Fruit fly (Drosophila melanogaster) whole organism, wandering third instar larva: ENCODE measurements around the gene Gr8a.

Source experiments
- CrebA ChIP-seq: fragments of 200-800 bp; sonication (Bioruptor generic); optimal IDR thresholded peaks from 2 replicates; lab custom pipeline; 2016; ENCODE audit warnings: missing biosample characterization, mild to moderate bottlenecking, missing genetic modification characterization, borderline replicate concordance
- HLH106 ChIP-seq: fragments of 200-800 bp; optimal IDR thresholded peaks from 3 replicates; lab custom pipeline; 2019; ENCODE audit warnings: missing biosample characterization, mild to moderate bottlenecking, missing genetic modification characterization, moderate library complexity
- Hr78 ChIP-seq: fragments of >200 bp; optimal IDR thresholded peaks from 2 replicates; lab custom pipeline; 2017; ENCODE audit warnings: missing biosample characterization, missing genetic modification characterization
- Hr83 ChIP-seq: fragments of 200-300 bp; sonication (Bioruptor generic); optimal IDR thresholded peaks from 2 replicates; lab custom pipeline; 2016; ENCODE audit warnings: missing biosample characterization, mild to moderate bottlenecking, missing genetic modification characterization, moderate library complexity; ENCODE audit not compliant: poor library complexity, severe bottlenecking
- Jra ChIP-seq: sonication (Bioruptor generic); optimal IDR thresholded peaks from 2 replicates; lab custom pipeline; 2016; ENCODE audit warnings: missing biosample characterization, missing genetic modification characterization
- Mio ChIP-seq: sonication (Bioruptor generic); optimal IDR thresholded peaks from 2 replicates; lab custom pipeline; 2016; ENCODE audit warnings: missing biosample characterization, missing genetic modification characterization
- Myc ChIP-seq: fragments of >200 bp; optimal IDR thresholded peaks from 2 replicates; lab custom pipeline; 2017
- N ChIP-seq: fragments of >200 bp; optimal IDR thresholded peaks from 2 replicates; lab custom pipeline; 2018; ENCODE audit warnings: missing biosample characterization, missing external identifiers, missing genetic modification characterization
- OdsH ChIP-seq: fragments of 200-800 bp; sonication (Bioruptor generic); optimal IDR thresholded peaks from 2 replicates; lab custom pipeline; 2016; ENCODE audit warnings: missing biosample characterization, mild to moderate bottlenecking, missing genetic modification characterization
- Rel ChIP-seq, 2 experiments: fragments of 200-800 bp; sonication (Bioruptor generic) in 1 of 2; optimal IDR thresholded peaks; 2 replicates in 1 of 2; 3 replicates in 1 of 2; lab custom pipeline; 2016 to 2019; ENCODE audit warnings: mild to moderate bottlenecking in 2 of 2, missing biosample characterization in 2 of 2, missing genetic modification characterization in 2 of 2, moderate library complexity in 1 of 2
- Sp1 ChIP-seq: fragments of 200-800 bp; sonication (Bioruptor generic); optimal IDR thresholded peaks from 3 replicates; lab custom pipeline; 2019; ENCODE audit warnings: missing biosample characterization, mild to moderate bottlenecking, missing genetic modification characterization, moderate library complexity
- Vsx2 ChIP-seq: fragments of 200-300, 225-300 bp; sonication (Bioruptor generic); optimal IDR thresholded peaks from 2 replicates; lab custom pipeline; 2018; ENCODE audit warnings: missing biosample characterization, missing genetic modification characterization; ENCODE audit not compliant: partially characterized antibody
- br ChIP-seq: fragments of 200-800 bp; sonication (Bioruptor generic); optimal IDR thresholded peaks from 2 replicates; lab custom pipeline; 2016; ENCODE audit warnings: missing biosample characterization, missing genetic modification characterization
- brk ChIP-seq: fragments of 200-800 bp; sonication (Bioruptor generic); optimal IDR thresholded peaks from 2 replicates; lab custom pipeline; 2016; ENCODE audit warnings: missing biosample characterization, mild to moderate bottlenecking, missing genetic modification characterization
- dmrt93B ChIP-seq: fragments of 200-800 bp; sonication (Bioruptor generic); optimal IDR thresholded peaks from 2 replicates; lab custom pipeline; 2018; ENCODE audit warnings: missing biosample characterization, mild to moderate bottlenecking, missing genetic modification characterization
- dsf ChIP-seq: sonication (Bioruptor generic); optimal IDR thresholded peaks from 2 replicates; lab custom pipeline; 2016; ENCODE audit warnings: missing biosample characterization, missing genetic modification characterization, borderline replicate concordance
- ey ChIP-seq: fragments of 200-800 bp; sonication (Bioruptor generic); optimal IDR thresholded peaks from 2 replicates; lab custom pipeline; 2016; ENCODE audit warnings: missing biosample characterization, missing genetic modification characterization
- foxo ChIP-seq, 2 experiments: fragments of 200-800 bp; sonication (Bioruptor generic); optimal IDR thresholded peaks; 2 replicates in 1 of 2; 3 replicates in 1 of 2; lab custom pipeline; 2016 to 2017; ENCODE audit warnings: missing biosample characterization in 2 of 2, missing genetic modification characterization in 2 of 2
- fru ChIP-seq: fragments of 200-800 bp; sonication (Bioruptor generic); optimal IDR thresholded peaks from 3 replicates; lab custom pipeline; 2016; ENCODE audit warnings: missing biosample characterization, mild to moderate bottlenecking, missing genetic modification characterization
- h ChIP-seq: fragments of 200-800 bp; sonication (Bioruptor generic); optimal IDR thresholded peaks from 3 replicates; lab custom pipeline; 2016; ENCODE audit warnings: missing biosample characterization, mild to moderate bottlenecking, missing genetic modification characterization
- jim ChIP-seq: fragments of 175-275, 200-325 bp; sonication (Bioruptor generic); optimal IDR thresholded peaks from 2 replicates; lab custom pipeline; 2016; ENCODE audit warnings: missing biosample characterization, mild to moderate bottlenecking, missing genetic modification characterization
- lola ChIP-seq: fragments of >200 bp; optimal IDR thresholded peaks from 2 replicates; lab custom pipeline; 2017; ENCODE audit warnings: missing biosample characterization, missing genetic modification characterization
- rgr ChIP-seq: fragments of 200-800 bp; sonication (Bioruptor generic); optimal IDR thresholded peaks from 3 replicates; lab custom pipeline; 2016; ENCODE audit warnings: missing biosample characterization, mild to moderate bottlenecking, missing genetic modification characterization
- sage ChIP-seq: fragments of 200-800 bp; sonication (Bioruptor generic); optimal IDR thresholded peaks from 2 replicates; lab custom pipeline; 2016; ENCODE audit warnings: missing biosample characterization, mild to moderate bottlenecking, missing genetic modification characterization
- sv ChIP-seq: fragments of 200-800 bp; sonication (Bioruptor generic); optimal IDR thresholded peaks from 3 replicates; lab custom pipeline; 2016; ENCODE audit warnings: missing biosample characterization, missing genetic modification characterization
- usp ChIP-seq: fragments of >200 bp; optimal IDR thresholded peaks from 2 replicates; lab custom pipeline; 2017; ENCODE audit warnings: missing biosample characterization, missing genetic modification characterization
- woc ChIP-seq: sonication (Bioruptor generic); optimal IDR thresholded peaks from 2 replicates; lab custom pipeline; 2016; ENCODE audit warnings: missing biosample characterization, mild to moderate bottlenecking, missing genetic modification characterization

Gr8a gene

dm6 chrX:9255021-9255420, 28.1 kb downstream of the Gr8a start:
- TF ChIP-seq dmrt93B (GFP tag; lab: Kevin White, UChicago): no peak
- TF ChIP-seq fru (GFP tag; lab: Kevin White, UChicago): no peak
- TF ChIP-seq Hr78: no peak
- TF ChIP-seq lola (GFP tag; lab: Kevin White, UChicago): no peak
- TF ChIP-seq Vsx2: no peak
- TF ChIP-seq Jra (GFP tag; lab: Kevin White, UChicago): no peak
- TF ChIP-seq h (GFP tag; lab: Kevin White, UChicago): no peak
- no peak for TF ChIP-seq OdsH (GFP tag; lab: Kevin White, UChicago)
- TF ChIP-seq rgr (GFP tag; lab: Kevin White, UChicago): no peak
- no peak for TF ChIP-seq CrebA (GFP tag; lab: Kevin White, UChicago)
- TF ChIP-seq jim: no peak
- no peak for TF ChIP-seq sv
- TF ChIP-seq, all 38 proteins: peak for 0

- TF ChIP-seq rgr (GFP tag; lab: Kevin White, UChicago): peak; percentile 27
- TF ChIP-seq Mio (GFP tag; lab: Kevin White, UChicago): no peak
- TF ChIP-seq HLH106 (tag; lab: Kevin White, UChicago): peak; percentile 30
- peak; percentile 15 for TF ChIP-seq Hr83 (GFP tag; lab: Kevin White, UChicago)
- TF ChIP-seq Myc (lab: Kevin White, UChicago): no peak
- no peak for TF ChIP-seq lola (GFP tag; lab: Kevin White, UChicago)
- TF ChIP-seq woc (GFP tag; lab: Kevin White, UChicago): peak; percentile 7
- peak; percentile 8 for TF ChIP-seq h (GFP tag; lab: Kevin White, UChicago)
- no peak for TF ChIP-seq sage (GFP tag; lab: Kevin White, UChicago)
- TF ChIP-seq Jra (GFP tag; lab: Kevin White, UChicago): no peak
These were observed 29.1 kb downstream of the Gr8a start, which contains the start of gene ric8a for dm6 chrX:9255964-9256520. Gene ric8a (plus strand): TSS chrX:9256168.

- no peak for TF ChIP-seq Hr83 (GFP tag; lab: Kevin White, UChicago)
- TF ChIP-seq brk (GFP tag; lab: Kevin White, UChicago): no peak
- TF ChIP-seq Sp1 (GFP tag; lab: Kevin White, UChicago): no peak
- TF ChIP-seq N: no peak
These were observed 39.1 kb downstream of the Gr8a start for dm6 chrX:9266082-9266481.

- TF ChIP-seq jim: no peak
These were observed 40.7 kb downstream of the Gr8a start, which contains the start of gene Erk7 for dm6 chrX:9267598-9267997. Gene Erk7 (minus strand): TSS chrX:9267698.

- TF ChIP-seq br (GFP tag; lab: Kevin White, UChicago) (no peak), dsf (GFP tag; lab: Kevin White, UChicago) (no peak), usp (GFP tag; lab: Kevin White, UChicago) (no peak), CrebA (GFP tag; lab: Kevin White, UChicago) (no peak), Mio (GFP tag; lab: Kevin White, UChicago) (no peak), sv (no peak), Vsx2 (no peak), HLH106 (tag; lab: Kevin White, UChicago) (no peak)
- TF ChIP-seq, all 38 proteins: peak for 0
These were observed 42.9 kb downstream of the Gr8a start, which contains the start of gene CG17440 for dm6 chrX:9269825-9270224. Gene CG17440 (minus strand): TSS chrX:9269925.

dm6 chrX:9272830-9273507, 46.0 kb downstream of the Gr8a start, which contains the start of the genes Cfp1 and Aladin:
Gene Cfp1 (minus strand): TSS chrX:9272960.
Gene Aladin (plus strand): TSS chrX:9273413.
- TF ChIP-seq br (GFP tag; lab: Kevin White, UChicago) (no peak), Rel (GFP tag; optimal IDR thresholded peaks at IDR 0.05; lab: Kevin White, UChicago) (no peak), Rel (tag; optimal IDR thresholded peaks at IDR 0.05; lab: Kevin White, UChicago) (no peak), Hr78 (no peak), ey (GFP tag; lab: Kevin White, UChicago) (no peak), foxo (GFP tag; optimal IDR thresholded peaks at IDR 0.05; lab: Kevin White, UChicago) (no peak), usp (GFP tag; lab: Kevin White, UChicago) (no peak)
